Fruit fly (Drosophila melanogaster) whole organism, prepupa: Measurements from ENCODE around the gene JMJD5.

ENCODE experiments used
- CG10669 ChIP-seq: fragments of 200-800 bp; sonication (Bioruptor generic); optimal IDR thresholded peaks from 3 replicates; lab custom pipeline; 2018; ENCODE audit warnings: missing biosample characterization, mild to moderate bottlenecking, missing genetic modification characterization, moderate library complexity
- CG11762 ChIP-seq: fragments of 200-800 bp; sonication (Bioruptor generic); optimal IDR thresholded peaks from 3 replicates; lab custom pipeline; 2016; ENCODE audit warnings: missing biosample characterization, missing genetic modification characterization; ENCODE audit not compliant: insufficient read depth
- CG11902 ChIP-seq: fragments of 200-800 bp; sonication (Bioruptor generic); optimal IDR thresholded peaks from 3 replicates; lab custom pipeline; 2016; ENCODE audit warnings: missing biosample characterization, missing genetic modification characterization
- CG1621 ChIP-seq: fragments of 200-800 bp; sonication (Bioruptor generic); optimal IDR thresholded peaks from 3 replicates; lab custom pipeline; 2018; ENCODE audit warnings: missing biosample characterization, mild to moderate bottlenecking, missing genetic modification characterization
- CG16779 ChIP-seq: fragments of 200-800 bp; sonication (Bioruptor generic); optimal IDR thresholded peaks from 3 replicates; lab custom pipeline; 2017; ENCODE audit warnings: missing biosample characterization, mild to moderate bottlenecking, missing genetic modification characterization
- CG3032 ChIP-seq: fragments of 200-800 bp; optimal IDR thresholded peaks from 2 replicates; lab custom pipeline; 2019; ENCODE audit warnings: missing biosample characterization, mild to moderate bottlenecking, missing genetic modification characterization, moderate library complexity
- CG31627 ChIP-seq: fragments of 200-800 bp; sonication (Bioruptor generic); optimal IDR thresholded peaks from 3 replicates; lab custom pipeline; 2016; ENCODE audit warnings: missing biosample characterization, missing genetic modification characterization
- CG32006 ChIP-seq: fragments of 200-800 bp; sonication (Bioruptor generic); optimal IDR thresholded peaks from 3 replicates; lab custom pipeline; 2017; ENCODE audit warnings: missing biosample characterization, mild to moderate bottlenecking, missing genetic modification characterization
- CG34406 ChIP-seq: fragments of 200-800 bp; sonication (Bioruptor generic); optimal IDR thresholded peaks from 3 replicates; lab custom pipeline; 2016; ENCODE audit warnings: missing biosample characterization, missing genetic modification characterization
- CG3919 ChIP-seq: fragments of 200-800 bp; sonication (Bioruptor generic); optimal IDR thresholded peaks from 3 replicates; lab custom pipeline; 2016; ENCODE audit warnings: missing biosample characterization, missing genetic modification characterization
- CG4318 ChIP-seq: fragments of 200-800 bp; sonication (Bioruptor generic); optimal IDR thresholded peaks from 3 replicates; lab custom pipeline; 2017; ENCODE audit warnings: missing biosample characterization, mild to moderate bottlenecking, missing genetic modification characterization
- CG6163 ChIP-seq: fragments of 200-800 bp; sonication (Bioruptor generic); IDR thresholded peaks from 3 replicates; pipeline ENCODE4 v1.3.6; 2022; ENCODE audit warnings: missing biosample characterization, missing genetic modification characterization
- CG6276 ChIP-seq: fragments of 200-800 bp; sonication (Bioruptor generic); optimal IDR thresholded peaks from 2 replicates; lab custom pipeline; 2017; ENCODE audit warnings: missing biosample characterization, mild to moderate bottlenecking, missing genetic modification characterization
- CG6808 ChIP-seq: fragments of 200-800 bp; sonication (Bioruptor generic); optimal IDR thresholded peaks from 3 replicates; lab custom pipeline; 2017; ENCODE audit warnings: missing biosample characterization, missing genetic modification characterization, mild to moderate bottlenecking, moderate library complexity, missing genetic modification reagents
- CG6854 ChIP-seq: fragments of 200-800 bp; sonication (Bioruptor generic); optimal IDR thresholded peaks from 2 replicates; lab custom pipeline; 2017; ENCODE audit warnings: missing biosample characterization, mild to moderate bottlenecking, missing genetic modification characterization
- CG8119 ChIP-seq: fragments of 200-800 bp; sonication (Bioruptor generic); IDR thresholded peaks from 3 replicates; pipeline ENCODE4 v1.3.6; 2022; ENCODE audit warnings: missing biosample characterization, missing genetic modification characterization
- CG8319 ChIP-seq: fragments of 200-800 bp; sonication (Bioruptor generic); optimal IDR thresholded peaks from 3 replicates; lab custom pipeline; 2016; ENCODE audit warnings: missing biosample characterization, missing genetic modification characterization
- CG8632 ChIP-seq: fragments of 200-800 bp; sonication (Bioruptor generic); optimal IDR thresholded peaks from 3 replicates; lab custom pipeline; 2016; ENCODE audit warnings: missing biosample characterization, missing genetic modification characterization
- Eip75B ChIP-seq: fragments of 200-800 bp; sonication (Bioruptor generic); optimal IDR thresholded peaks from 3 replicates; lab custom pipeline; 2016; ENCODE audit warnings: missing biosample characterization, missing genetic modification characterization
- Eip78C ChIP-seq: fragments of 200-800 bp; sonication (Bioruptor generic); peaks from one replicate; lab custom pipeline; 2016; ENCODE audit warnings: missing biosample characterization, missing genetic modification characterization
- Eip93F ChIP-seq: fragments of 200-800 bp; sonication (Bioruptor generic); optimal IDR thresholded peaks from 2 replicates; lab custom pipeline; 2016; ENCODE audit warnings: missing biosample characterization, mild to moderate bottlenecking, missing genetic modification characterization
- Ets21C ChIP-seq: fragments of 200-800 bp; sonication (Bioruptor generic); optimal IDR thresholded peaks from 3 replicates; lab custom pipeline; 2016; ENCODE audit warnings: missing biosample characterization, missing genetic modification characterization
- Ets96B ChIP-seq: fragments of 200-800 bp; optimal IDR thresholded peaks from 2 replicates; lab custom pipeline; 2019; ENCODE audit warnings: missing biosample characterization, mild to moderate bottlenecking, missing genetic modification characterization, moderate library complexity
- Gug ChIP-seq: fragments of 200-800 bp; sonication (Bioruptor generic); IDR thresholded peaks from 2 replicates; pipeline ENCODE4 v1.3.6; 2022; ENCODE audit warnings: missing biosample characterization, missing genetic modification characterization
- Hr38 ChIP-seq: sonication (Bioruptor generic); optimal IDR thresholded peaks from 2 replicates; lab custom pipeline; 2016; ENCODE audit warnings: missing biosample characterization, missing genetic modification characterization
- Hr39 ChIP-seq: fragments of 200-800 bp; sonication (Bioruptor generic); optimal IDR thresholded peaks from 2 replicates; lab custom pipeline; 2016; ENCODE audit warnings: missing biosample characterization, missing genetic modification characterization
- Hr4 ChIP-seq: fragments of 200-800 bp; sonication (Bioruptor generic); optimal IDR thresholded peaks from 3 replicates; lab custom pipeline; 2016; ENCODE audit warnings: missing biosample characterization, missing genetic modification characterization
- OdsH ChIP-seq: fragments of 200-800 bp; sonication (Bioruptor generic); optimal IDR thresholded peaks from 3 replicates; lab custom pipeline; 2016; ENCODE audit warnings: missing biosample characterization, missing genetic modification characterization
- Smox ChIP-seq: fragments of 200-800 bp; sonication (Bioruptor generic); optimal IDR thresholded peaks from 3 replicates; lab custom pipeline; 2016; ENCODE audit warnings: missing biosample characterization, missing genetic modification characterization
- Sox102F ChIP-seq: fragments of 200-800 bp; sonication (Bioruptor generic); optimal IDR thresholded peaks from 2 replicates; lab custom pipeline; 2016; ENCODE audit warnings: missing biosample characterization, mild to moderate bottlenecking, missing genetic modification characterization
- Sox14 ChIP-seq: fragments of 200-800 bp; sonication (Bioruptor generic); optimal IDR thresholded peaks from 3 replicates; lab custom pipeline; 2016; ENCODE audit warnings: missing biosample characterization, missing genetic modification characterization
- Sox15 ChIP-seq: fragments of 200-800 bp; sonication (Bioruptor generic); optimal IDR thresholded peaks from 3 replicates; lab custom pipeline; 2016; ENCODE audit warnings: missing biosample characterization, missing genetic modification characterization
- achi ChIP-seq: fragments of 200-800 bp; sonication (Bioruptor generic); optimal IDR thresholded peaks from 3 replicates; lab custom pipeline; 2016; ENCODE audit warnings: missing biosample characterization, missing genetic modification characterization
- cyc ChIP-seq: fragments of 200-800 bp; sonication (Bioruptor generic); optimal IDR thresholded peaks from 3 replicates; lab custom pipeline; 2016; ENCODE audit warnings: missing biosample characterization, missing genetic modification characterization
- dac ChIP-seq: fragments of 200-800 bp; sonication (Bioruptor generic); optimal IDR thresholded peaks from 2 replicates; lab custom pipeline; 2017; ENCODE audit warnings: missing biosample characterization, mild to moderate bottlenecking, missing genetic modification characterization
- dsx ChIP-seq: fragments of 200-800 bp; optimal IDR thresholded peaks from 3 replicates; lab custom pipeline; 2019; ENCODE audit warnings: missing biosample characterization, mild to moderate bottlenecking, missing genetic modification characterization, moderate library complexity; ENCODE audit not compliant: poor library complexity, severe bottlenecking
- eg ChIP-seq: fragments of 200-800 bp; sonication (Bioruptor generic); IDR thresholded peaks from 3 replicates; pipeline ENCODE4 v1.3.6; 2022; ENCODE audit warnings: missing biosample characterization, missing genetic modification characterization
- esn ChIP-seq: fragments of 200-800 bp; sonication (Bioruptor generic); optimal IDR thresholded peaks from 2 replicates; lab custom pipeline; 2016; ENCODE audit warnings: missing biosample characterization, mild to moderate bottlenecking, missing genetic modification characterization, moderate library complexity
- fd59A ChIP-seq: fragments of 200-800 bp; sonication (Bioruptor generic); optimal IDR thresholded peaks from 2 replicates; lab custom pipeline; 2017; ENCODE audit warnings: missing biosample characterization, mild to moderate bottlenecking, missing genetic modification characterization, missing genetic modification reagents
- fd85E ChIP-seq: fragments of 200-800 bp; sonication (Bioruptor generic); optimal IDR thresholded peaks from 3 replicates; lab custom pipeline; 2016; ENCODE audit warnings: missing biosample characterization, missing genetic modification characterization
- lz ChIP-seq: fragments of 200-800 bp; sonication (Bioruptor generic); optimal IDR thresholded peaks from 3 replicates; lab custom pipeline; 2016; ENCODE audit warnings: missing biosample characterization, missing genetic modification characterization
- pdm3 ChIP-seq: fragments of 200-800 bp; sonication (Bioruptor generic); optimal IDR thresholded peaks from 3 replicates; lab custom pipeline; 2016; ENCODE audit warnings: missing biosample characterization, missing genetic modification characterization
- spab ChIP-seq: fragments of 200-800 bp; sonication (Bioruptor generic); optimal IDR thresholded peaks from 2 replicates; lab custom pipeline; 2017; ENCODE audit warnings: missing biosample characterization, mild to moderate bottlenecking, missing genetic modification characterization, missing genetic modification reagents
- ss ChIP-seq, 2 experiments: fragments of 200-800 bp; sonication (Bioruptor generic); optimal IDR thresholded peaks; 2 replicates in 1 of 2; 3 replicates in 1 of 2; lab custom pipeline; 2017 to 2018; ENCODE audit warnings: mild to moderate bottlenecking in 2 of 2, missing biosample characterization in 2 of 2, missing genetic modification characterization in 2 of 2, moderate library complexity in 1 of 2
- svp ChIP-seq: fragments of 200-800 bp; sonication (Bioruptor generic); peaks from one replicate; lab custom pipeline; 2016; ENCODE audit warnings: missing biosample characterization, missing genetic modification characterization
- topi ChIP-seq: fragments of 200-800 bp; sonication (Bioruptor generic); optimal IDR thresholded peaks from 3 replicates; lab custom pipeline; 2016; ENCODE audit warnings: missing biosample characterization, missing genetic modification characterization
- vri ChIP-seq: fragments of 200-800 bp; sonication (Bioruptor generic); optimal IDR thresholded peaks from 3 replicates; lab custom pipeline; 2016; ENCODE audit warnings: missing biosample characterization, mild to moderate bottlenecking, missing genetic modification characterization

JMJD5 gene

DNA sequence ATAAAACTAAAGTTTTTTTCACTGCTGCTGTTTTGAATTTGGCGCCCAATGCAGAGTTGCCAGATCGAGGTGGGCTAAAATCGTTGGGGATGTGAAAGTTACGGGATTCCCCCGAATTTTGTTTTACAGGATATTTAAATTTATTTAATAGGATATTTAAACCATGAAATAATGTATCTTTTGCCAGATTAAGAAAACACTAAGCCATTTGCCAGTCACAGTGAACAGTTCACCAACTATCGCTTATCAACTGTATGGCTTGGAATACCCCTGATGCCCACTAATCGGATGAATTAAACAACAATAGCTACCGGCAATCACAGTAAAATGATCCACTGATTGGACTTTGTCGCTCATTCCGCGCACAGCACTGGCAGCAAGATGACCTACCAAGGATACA lies 9.9 kb upstream of the JMJD5 start, which contains the start of gene Dci (continued):
- TF ChIP-seq dsx (GFP tag; lab: Kevin White, UChicago) (peak; percentile 56), Sox15 (GFP tag; lab: Kevin White, UChicago) (peak; percentile 59), CG11902 (GFP tag; lab: Kevin White, UChicago) (peak; percentile 13), Eip93F (no peak), fd59A (peak; percentile 4), Eip75B (GFP tag; lab: Kevin White, UChicago) (peak; percentile 58), CG6854 (GFP tag; lab: Kevin White, UChicago) (no peak)

DNA sequence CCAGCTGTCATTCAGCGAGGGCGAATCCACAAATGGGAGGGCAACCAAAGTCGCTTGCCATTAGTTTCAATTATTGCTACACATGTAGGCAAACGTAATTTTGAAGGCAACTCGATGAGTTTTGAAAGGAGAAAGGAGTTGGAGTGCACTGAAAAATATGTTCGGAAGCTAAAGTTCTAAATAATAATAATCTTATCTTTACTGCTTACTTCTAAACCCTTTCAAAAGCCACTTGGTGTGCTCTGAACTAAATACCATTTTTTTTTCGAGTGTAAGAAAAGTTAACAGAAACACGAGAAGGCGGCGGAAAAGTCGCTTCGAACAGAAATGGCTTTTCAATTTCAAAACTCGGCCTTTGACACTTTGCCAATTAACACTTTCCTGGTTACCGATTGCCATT lies 2.5 kb upstream of the JMJD5 start, which contains the start of gene Cep290:
Gene Cep290, plus strand, starts transcription at position 301 of the 400 bp plus-strand sequence.
- TF ChIP-seq ss (GFP tag; optimal IDR thresholded peaks at IDR 0.05; lab: Kevin White, UChicago), result no peak
- TF ChIP-seq CG6808, result no peak
- TF ChIP-seq CG4318 (GFP tag; lab: Kevin White, UChicago), result no peak
- TF ChIP-seq vri (GFP tag; lab: Kevin White, UChicago), result no peak
- TF ChIP-seq CG8319, result no peak
- TF ChIP-seq svp (GFP tag; lab: Kevin White, UChicago), result no peak
- no peak for TF ChIP-seq Ets96B
- TF ChIP-seq Ets21C (GFP tag; lab: Kevin White, UChicago), result no peak
- no peak for TF ChIP-seq esn (GFP tag; lab: Kevin White, UChicago)
- no peak for TF ChIP-seq OdsH (GFP tag; lab: Kevin White, UChicago)
- TF ChIP-seq topi, result no peak
- TF ChIP-seq fd85E (GFP tag; lab: Kevin White, UChicago), result no peak
- TF ChIP-seq lz, result no peak
- no peak for TF ChIP-seq Sox15 (GFP tag; lab: Kevin White, UChicago)
- no peak for TF ChIP-seq Hr38

DNA sequence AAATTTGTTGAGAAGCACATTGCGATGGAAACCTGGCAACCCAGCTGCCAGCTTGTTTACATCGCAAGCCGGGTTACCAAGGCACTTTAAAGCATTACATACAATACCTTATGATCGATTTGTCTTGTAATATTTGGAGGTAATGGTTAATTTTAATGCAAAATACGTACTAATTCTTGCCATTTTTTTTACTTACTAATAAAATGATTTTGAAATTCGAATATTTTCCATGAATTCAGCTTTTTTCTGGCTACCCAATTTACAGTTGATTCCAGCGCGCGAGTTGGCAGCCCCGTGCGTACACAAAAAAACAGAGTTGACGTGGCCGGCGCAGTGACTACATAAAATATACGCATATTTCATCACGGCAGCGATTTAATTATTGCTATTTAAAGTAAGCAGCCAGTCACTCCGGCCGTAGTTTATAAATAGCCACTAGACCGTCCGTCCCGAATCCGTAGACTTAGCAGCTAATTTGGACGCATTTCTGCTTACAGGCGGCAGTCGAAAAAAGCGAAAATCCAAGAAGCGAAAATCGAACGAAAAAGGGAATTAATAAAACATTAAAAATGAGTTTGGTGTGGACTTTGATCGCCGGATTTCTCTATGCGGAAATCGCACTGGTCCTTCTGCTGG lies 3.5 kb downstream of the JMJD5 start, which contains the start of the genes CG13901 and CG13887:
Gene CG13901, minus strand, starts transcription at position 270 of the 636 bp plus-strand sequence.
Gene CG13887, plus strand, starts transcription at position 310 of the 636 bp plus-strand sequence.
- no peak for TF ChIP-seq Sox102F (GFP tag; lab: Kevin White, UChicago)
- peak; percentile 94 for TF ChIP-seq Sox14 (GFP tag; lab: Kevin White, UChicago)
- TF ChIP-seq CG3919 (GFP tag; lab: Kevin White, UChicago), result peak; percentile 90
- peak; percentile 94 for TF ChIP-seq Hr39 (GFP tag; lab: Kevin White, UChicago)
- TF ChIP-seq Eip75B (GFP tag; lab: Kevin White, UChicago), result peak; percentile 90
- TF ChIP-seq Smox (GFP tag; lab: Kevin White, UChicago), result no peak
- TF ChIP-seq CG6163 (GFP tag; lab: Robert Waterston, UW), result peak; percentile 92
- TF ChIP-seq CG16779 (tag; lab: Kevin White, UChicago), result no peak
- no peak for TF ChIP-seq pdm3 (GFP tag; lab: Kevin White, UChicago)
- peak; percentile 95 for TF ChIP-seq CG31627 (GFP tag; lab: Kevin White, UChicago)
- TF ChIP-seq fd59A, result peak; percentile 67
- TF ChIP-seq CG34406 (GFP tag; lab: Kevin White, UChicago), result peak; percentile 90
- peak; percentile 93 for TF ChIP-seq achi (GFP tag; lab: Kevin White, UChicago)
- TF ChIP-seq dsx (GFP tag; lab: Kevin White, UChicago), result peak; percentile 70
- peak; percentile 90 for TF ChIP-seq Sox15 (GFP tag; lab: Kevin White, UChicago)
- TF ChIP-seq CG11762 (GFP tag; lab: Kevin White, UChicago), result peak; percentile 81
- peak; percentile 89 for TF ChIP-seq CG32006 (GFP tag; lab: Kevin White, UChicago)
- TF ChIP-seq Eip78C (GFP tag; lab: Kevin White, UChicago), result peak; percentile 90
- no peak for TF ChIP-seq spab (GFP tag; lab: Kevin White, UChicago)
- peak; percentile 25 for TF ChIP-seq fd85E (GFP tag; lab: Kevin White, UChicago)
- TF ChIP-seq CG1621 (tag; lab: Kevin White, UChicago), result peak; percentile 76
- peak; percentile 94 for TF ChIP-seq Hr4 (GFP tag; lab: Kevin White, UChicago)
- no peak for TF ChIP-seq svp (GFP tag; lab: Kevin White, UChicago)
- peak; percentile 85 for TF ChIP-seq CG8632 (GFP tag; lab: Kevin White, UChicago)
- TF ChIP-seq eg (GFP tag; lab: Robert Waterston, UW), result peak; percentile 89
- TF ChIP-seq CG3032 (tag; lab: Kevin White, UChicago), result peak; percentile 88
- TF ChIP-seq CG11902 (GFP tag; lab: Kevin White, UChicago), result peak; percentile 84
- TF ChIP-seq dac (GFP tag; lab: Kevin White, UChicago), result peak; percentile 83
- TF ChIP-seq CG6276 (GFP tag; lab: Kevin White, UChicago), result peak; percentile 33
- peak; percentile 82 for TF ChIP-seq CG10669 (GFP tag; lab: Kevin White, UChicago)
- TF ChIP-seq CG8119 (GFP tag; lab: Robert Waterston, UW), result peak; percentile 80
- TF ChIP-seq Gug, result peak; percentile 82
- peak; percentile 93 for TF ChIP-seq OdsH (GFP tag; lab: Kevin White, UChicago)
- peak; percentile 38 to 71 for TF ChIP-seq ss (GFP tag; optimal IDR thresholded peaks at IDR 0.05; lab: Kevin White, UChicago)
- peak; percentile 93 for TF ChIP-seq cyc (GFP tag; lab: Kevin White, UChicago)
